Worm (Caenorhabditis elegans): ENCODE results near the gene abu-1.

DNA sequence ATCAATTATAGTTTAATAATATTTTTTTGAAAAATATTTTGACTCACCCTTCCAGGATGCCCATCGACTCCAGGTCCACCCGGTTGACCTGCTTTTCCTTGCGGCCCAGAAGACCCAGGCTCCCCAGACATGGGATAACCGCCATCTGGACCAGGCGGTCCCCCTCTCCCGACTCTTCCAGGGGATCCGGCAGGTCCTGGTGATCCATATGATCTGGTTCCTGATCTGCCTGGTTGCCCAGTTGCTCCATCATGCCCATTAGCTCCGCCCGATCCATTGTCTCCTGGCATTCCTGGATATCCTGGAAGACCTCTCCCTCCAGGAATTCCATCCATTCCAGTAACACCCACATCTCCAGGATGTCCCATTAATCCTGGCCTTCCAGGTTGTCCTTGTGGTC, 12.1 kb upstream of the abu-1 start:
- TF ChIP-seq ztf-11 (tag; optimal IDR thresholded peaks at IDR 0.05) (no peak), Y75B8A.6 (GFP tag; IDR thresholded peaks at IDR 0.05) (no peak), nhr-102 (tag; optimal IDR thresholded peaks at IDR 0.05) (no peak), nhr-237 (tag; optimal IDR thresholded peaks at IDR 0.05) (no peak), ZK546.5 (tag; optimal IDR thresholded peaks at IDR 0.05) (no peak), daf-8 (GFP tag; IDR thresholded peaks at IDR 0.05) (no peak), madf-5 (GFP tag; IDR thresholded peaks at IDR 0.05) (no peak), unc-39 (tag; optimal IDR thresholded peaks at IDR 0.05) (no peak), pha-4 (GFP tag; IDR thresholded peaks at IDR 0.05) (no peak), pha-4 (tag; optimal IDR thresholded peaks at IDR 0.05) (no peak), ceh-28 (tag; optimal IDR thresholded peaks at IDR 0.05) (no peak), lin-1 (GFP tag; IDR thresholded peaks at IDR 0.05) (no peak), F26F4.8 (GFP tag; conservative IDR thresholded peaks at IDR 0.05) (no peak), Y48G9A.11 (GFP tag; IDR thresholded peaks at IDR 0.05) (no peak), ama-1 (optimal IDR thresholded peaks at IDR 0.05) (no peak)

Measured in whole organism, L4 larva.